Worm (Caenorhabditis elegans) whole organism, L4 larva: Measurements from ENCODE around the gene K07H8.5.

Experiments used
- ceh-28 ChIP-seq: fragments of 150-350 bp; optimal IDR thresholded peaks from 2 replicates; lab custom pipeline; 2014; ENCODE audit warnings: missing biosample characterization, missing genetic modification reagents, missing genetic modification characterization
- hif-1 ChIP-seq, 2 experiments: sonication (generic microtip); optimal IDR thresholded peaks; 2 replicates each; lab custom pipeline; 2016 to 2017; ENCODE audit warnings: missing compliant biosample characterization in 2 of 2, missing genetic modification characterization in 2 of 2, missing genetic modification reagents in 2 of 2, missing genotype in 2 of 2, mild to moderate bottlenecking in 1 of 2
- jun-1 ChIP-seq: fragments of 150-350 bp; optimal IDR thresholded peaks from 2 replicates; lab custom pipeline; 2014; ENCODE audit warnings: missing biosample characterization, missing genetic modification reagents, missing genetic modification characterization
- nhr-10 ChIP-seq: fragments of 150-350 bp; optimal IDR thresholded peaks from 2 replicates; lab custom pipeline; 2014; ENCODE audit warnings: missing biosample characterization, missing genetic modification characterization
- nhr-48 ChIP-seq: sonication (generic microtip); optimal IDR thresholded peaks from 2 replicates; lab custom pipeline; 2016; ENCODE audit warnings: mild to moderate bottlenecking, missing genetic modification characterization, missing compliant biosample characterization
- nhr-6 ChIP-seq: fragments of 150-350 bp; optimal IDR thresholded peaks from 2 replicates; lab custom pipeline; 2014; ENCODE audit warnings: missing biosample characterization, missing genetic modification characterization
- sdz-12 ChIP-seq: fragments of 200-800 bp; sonication (Bioruptor generic); optimal IDR thresholded peaks from 2 replicates; lab custom pipeline; 2018; ENCODE audit warnings: mild to moderate bottlenecking, missing genetic modification characterization, missing compliant biosample characterization
- unc-62 ChIP-seq, 3 experiments: fragments of 150-350 bp in 1 of 3; sonication (generic microtip); optimal IDR thresholded peaks in 2 of 3; peaks in 1 of 3; 1 replicate in 1 of 3; 2 replicates in 2 of 3; lab custom pipeline; 2014 to 2017; ENCODE audit warnings: missing biosample characterization in 3 of 3, missing genetic modification characterization in 3 of 3, missing genetic modification reagents in 3 of 3, missing genotype in 1 of 3

DNA sequence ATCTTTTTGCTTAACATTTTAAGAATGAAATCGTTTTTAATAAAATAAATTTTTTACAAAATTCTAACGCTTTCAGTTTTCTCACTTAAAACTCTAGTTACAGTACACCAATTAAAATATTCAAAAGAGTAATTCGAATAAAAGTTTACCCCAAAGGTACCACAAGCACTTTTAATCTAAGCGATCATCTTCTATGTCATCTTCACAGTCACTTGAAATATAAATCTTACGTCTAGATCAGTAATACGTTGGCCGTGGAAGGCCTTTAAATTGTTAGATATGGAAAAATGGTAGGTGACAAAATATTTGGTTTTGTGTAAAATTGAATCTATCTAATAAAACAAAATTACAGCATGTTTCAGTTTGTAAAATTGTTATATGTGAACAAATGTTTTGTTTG is 20.8 kb upstream of the K07H8.5 start:
- TF ChIP-seq unc-62 (GFP tag; optimal IDR thresholded peaks at IDR 0.05 in 1 of 2; lab: Kevin White, UChicago), result no peak
- TF ChIP-seq unc-62 (tag; optimal IDR thresholded peaks at IDR 0.05; lab: Kevin White, UChicago), result no peak
- TF ChIP-seq nhr-48 (tag; lab: Kevin White, UChicago), result no peak
- TF ChIP-seq jun-1 (tag; lab: Kevin White, UChicago), result no peak
- no peak for TF ChIP-seq hif-1 (tag; optimal IDR thresholded peaks at IDR 0.05; lab: Kevin White, UChicago)
- no peak for TF ChIP-seq sdz-12 (GFP tag; lab: Kevin White, UChicago)
- TF ChIP-seq nhr-10 (tag; lab: Kevin White, UChicago), result no peak
- TF ChIP-seq ceh-28 (tag; lab: Kevin White, UChicago), result no peak
- TF ChIP-seq nhr-6 (tag; lab: Kevin White, UChicago), result no peak
